Worm (Caenorhabditis elegans) whole organism, L3 larva: Measurements from ENCODE around the gene ram-2.

Experiments used
- R02D3.7 ChIP-seq: fragments of 150-350 bp; optimal IDR thresholded peaks from 2 replicates; lab custom pipeline; 2014; ENCODE audit warnings: missing biosample characterization, missing genetic modification characterization
- ZK546.5 ChIP-seq: sonication (generic microtip); optimal IDR thresholded peaks from 2 replicates; lab custom pipeline; 2017; ENCODE audit warnings: missing biosample characterization, missing genetic modification characterization
- aly-2 ChIP-seq: fragments of 150-350 bp; optimal IDR thresholded peaks from 2 replicates; lab custom pipeline; 2014; ENCODE audit warnings: missing biosample characterization, missing genetic modification characterization
- ama-1 ChIP-seq: fragments of 150-350 bp; optimal IDR thresholded peaks from 2 replicates; lab custom pipeline; 2018
- ceh-16 ChIP-seq: sonication (generic microtip); optimal IDR thresholded peaks from 2 replicates; lab custom pipeline; 2017; ENCODE audit warnings: missing biosample characterization, missing genetic modification characterization
- ceh-28 ChIP-seq: fragments of 150-350 bp; optimal IDR thresholded peaks from 2 replicates; lab custom pipeline; 2014; ENCODE audit warnings: missing biosample characterization, missing genetic modification reagents, missing genetic modification characterization
- ceh-82 ChIP-seq: fragments of 150-350 bp; optimal IDR thresholded peaks from 2 replicates; lab custom pipeline; 2014; ENCODE audit warnings: missing biosample characterization, missing genetic modification characterization
- ceh-9 ChIP-seq: sonication (generic microtip); optimal IDR thresholded peaks from 2 replicates; lab custom pipeline; 2018; ENCODE audit warnings: missing biosample characterization, missing genetic modification characterization
- daf-12 ChIP-seq: fragments of 150-350 bp; optimal IDR thresholded peaks from 2 replicates; lab custom pipeline; 2014; ENCODE audit warnings: missing biosample characterization, missing genetic modification reagents, missing genetic modification characterization
- egl-27 ChIP-seq: sonication (generic microtip); optimal IDR thresholded peaks from 4 replicates; lab custom pipeline; 2017; ENCODE audit warnings: missing biosample characterization, missing genetic modification reagents, missing genetic modification characterization
- egl-5 ChIP-seq: fragments of 150-350 bp; optimal IDR thresholded peaks from 2 replicates; lab custom pipeline; 2017; ENCODE audit warnings: missing biosample characterization, missing genetic modification reagents, missing genetic modification characterization, inconsistent platforms
- elt-1 ChIP-seq: fragments of 150-350 bp; optimal IDR thresholded peaks from 2 replicates; lab custom pipeline; 2014; ENCODE audit warnings: missing biosample characterization, missing genetic modification characterization
- elt-2 ChIP-seq: sonication (generic microtip); optimal IDR thresholded peaks from 2 replicates; lab custom pipeline; 2016; ENCODE audit warnings: missing genetic modification reagents, mild to moderate bottlenecking, missing genetic modification characterization, missing compliant biosample characterization
- elt-3 ChIP-seq, 3 experiments: fragments of 150-350 bp in 1 of 3; sonication (generic microtip) in 2 of 3; optimal IDR thresholded peaks; 2 replicates in 2 of 3; 4 replicates in 1 of 3; lab custom pipeline; 2014 to 2017; ENCODE audit warnings: missing biosample characterization in 3 of 3, missing genetic modification characterization in 3 of 3
- eor-1 ChIP-seq, 2 experiments: fragments of 150-350 bp; optimal IDR thresholded peaks; 2 replicates each; lab custom pipeline; 2014 to 2018; ENCODE audit warnings: missing biosample characterization in 2 of 2, missing genetic modification characterization in 2 of 2
- fkh-10 ChIP-seq: sonication (generic microtip); optimal IDR thresholded peaks from 2 replicates; lab custom pipeline; 2017; ENCODE audit warnings: missing biosample characterization, missing genetic modification reagents, missing genetic modification characterization
- fkh-2 ChIP-seq: fragments of 150-350 bp; optimal IDR thresholded peaks from 2 replicates; lab custom pipeline; 2014; ENCODE audit warnings: missing biosample characterization, missing genetic modification reagents, missing genetic modification characterization
- fos-1 ChIP-seq: fragments of 150-350 bp; optimal IDR thresholded peaks from 2 replicates; lab custom pipeline; 2014; ENCODE audit warnings: missing biosample characterization, missing genetic modification characterization
- hmg-11 ChIP-seq: sonication (generic microtip); optimal IDR thresholded peaks from 2 replicates; lab custom pipeline; 2016; ENCODE audit warnings: missing genetic modification characterization, missing compliant biosample characterization
- jun-1 ChIP-seq: fragments of 150-350 bp; optimal IDR thresholded peaks from 2 replicates; lab custom pipeline; 2014; ENCODE audit warnings: missing biosample characterization, missing genetic modification reagents, missing genetic modification characterization
- lin-15B ChIP-seq: fragments of 150-350 bp; optimal IDR thresholded peaks from 2 replicates; lab custom pipeline; 2014; ENCODE audit warnings: missing biosample characterization, missing genetic modification characterization
- lin-39 ChIP-seq: fragments of 150-350 bp; optimal IDR thresholded peaks from 2 replicates; lab custom pipeline; 2018; ENCODE audit warnings: missing biosample characterization, missing genetic modification reagents, missing genetic modification characterization
- mml-1 ChIP-seq: fragments of 150-350 bp; sonication (generic microtip); optimal IDR thresholded peaks from 3 replicates; lab custom pipeline; 2014; ENCODE audit warnings: missing biosample characterization, missing genetic modification characterization
- nfya-1 ChIP-seq: sonication (generic microtip); optimal IDR thresholded peaks from 2 replicates; lab custom pipeline; 2017; ENCODE audit warnings: missing genetic modification characterization, mild to moderate bottlenecking, missing compliant biosample characterization, antibody characterized with exemption, moderate library complexity; ENCODE audit not compliant: insufficient read depth
- nhr-11 ChIP-seq: fragments of 150-350 bp; optimal IDR thresholded peaks from 2 replicates; lab custom pipeline; 2014; ENCODE audit warnings: missing biosample characterization, missing genetic modification characterization
- nhr-23 ChIP-seq: fragments of 150-350 bp; optimal IDR thresholded peaks from 2 replicates; lab custom pipeline; 2014; ENCODE audit warnings: missing biosample characterization, missing genetic modification reagents, missing genetic modification characterization
- nhr-25 ChIP-seq: sonication (generic microtip); optimal IDR thresholded peaks from 2 replicates; lab custom pipeline; 2017; ENCODE audit warnings: missing biosample characterization, missing genetic modification characterization
- nhr-43 ChIP-seq: sonication (generic microtip); optimal IDR thresholded peaks from 2 replicates; lab custom pipeline; 2016; ENCODE audit warnings: mild to moderate bottlenecking, missing genetic modification characterization, missing compliant biosample characterization; ENCODE audit not compliant: poor library complexity, severe bottlenecking
- nhr-76 ChIP-seq: fragments of 150-350 bp; sonication (generic microtip); optimal IDR thresholded peaks from 5 replicates; lab custom pipeline; 2014; ENCODE audit warnings: missing biosample characterization, missing genetic modification characterization
- nhr-77 ChIP-seq: fragments of 150-350 bp; optimal IDR thresholded peaks from 2 replicates; lab custom pipeline; 2014; ENCODE audit warnings: missing biosample characterization, missing genetic modification characterization
- pha-4 ChIP-seq: fragments of 150-350 bp; optimal IDR thresholded peaks from 2 replicates; lab custom pipeline; 2014; ENCODE audit warnings: missing biosample characterization, missing genetic modification reagents, missing genetic modification characterization
- pqm-1 ChIP-seq: fragments of 150-350 bp; optimal IDR thresholded peaks from 2 replicates; lab custom pipeline; 2017; ENCODE audit warnings: missing biosample characterization, missing genetic modification characterization, inconsistent platforms
- sea-2 ChIP-seq: fragments of 150-350 bp; sonication (generic microtip); optimal IDR thresholded peaks from 4 replicates; lab custom pipeline; 2014; ENCODE audit warnings: missing biosample characterization, missing genetic modification reagents, missing genetic modification characterization
- skn-1 ChIP-seq: fragments of 150-350 bp; optimal IDR thresholded peaks from 2 replicates; lab custom pipeline; 2014; ENCODE audit warnings: missing biosample characterization, missing genetic modification characterization
- snpc-4 ChIP-seq: fragments of 150-350 bp; optimal IDR thresholded peaks from 2 replicates; lab custom pipeline; 2014; ENCODE audit warnings: missing biosample characterization, missing genetic modification characterization
- unc-62 ChIP-seq: fragments of 150-350 bp; sonication (generic microtip); optimal IDR thresholded peaks from 4 replicates; lab custom pipeline; 2014; ENCODE audit warnings: missing biosample characterization, missing genetic modification reagents, missing genetic modification characterization
- zag-1 ChIP-seq: fragments of 150-350 bp; optimal IDR thresholded peaks from 2 replicates; lab custom pipeline; 2014; ENCODE audit warnings: missing biosample characterization, missing genetic modification characterization
- ztf-11 ChIP-seq: fragments of 150-350 bp; optimal IDR thresholded peaks from 2 replicates; lab custom pipeline; 2014; ENCODE audit warnings: missing biosample characterization, missing genetic modification characterization
- ztf-4 ChIP-seq: fragments of 150-350 bp; optimal IDR thresholded peaks from 2 replicates; lab custom pipeline; 2014; ENCODE audit warnings: missing biosample characterization, missing genetic modification characterization

Gene ram-2

ce11 chrII:11022023-11022422, 5.3 kb upstream of the ram-2 start, which contains the start of gene let-858:
Gene let-858, plus strand, starts transcription at chrII:11022370.
- TF ChIP-seq elt-2 (tag; lab: Kevin White, UChicago) (no peak), ztf-11 (tag; lab: Kevin White, UChicago) (no peak), nhr-43 (tag; lab: Kevin White, UChicago) (peak; percentile 24), lin-15B (tag; lab: Kevin White, UChicago) (peak; percentile 54), R02D3.7 (tag; lab: Kevin White, UChicago) (no peak), fkh-2 (tag; lab: Kevin White, UChicago) (no peak), ceh-16 (tag; lab: Kevin White, UChicago) (no peak), sea-2 (GFP tag; lab: Kevin White, UChicago) (no peak), fos-1 (tag; lab: Kevin White, UChicago) (no peak), fkh-10 (GFP tag; lab: Kevin White, UChicago) (no peak), nhr-11 (tag; lab: Kevin White, UChicago) (no peak), nhr-25 (tag; lab: Kevin White, UChicago) (peak; percentile 33), jun-1 (tag; lab: Kevin White, UChicago) (no peak), lin-39 (tag; lab: Kevin White, UChicago) (peak; percentile 45), zag-1 (tag; lab: Kevin White, UChicago) (no peak), mml-1 (no peak), snpc-4 (tag; lab: Kevin White, UChicago) (peak; percentile 26), ZK546.5 (no peak), ama-1 (lab: Kevin White, UChicago) (no peak), ceh-82 (tag; lab: Kevin White, UChicago) (no peak), skn-1 (tag; lab: Kevin White, UChicago) (no peak), ztf-4 (tag; lab: Kevin White, UChicago) (no peak), daf-12 (tag; lab: Kevin White, UChicago) (no peak), eor-1 (tag; optimal IDR thresholded peaks at IDR 0.05; lab: Kevin White, UChicago) (no peak), nhr-77 (no peak), ceh-28 (no peak), nfya-1 (tag; lab: Kevin White, UChicago) (peak; percentile 67), elt-3 (tag; optimal IDR thresholded peaks at IDR 0.05; lab: Kevin White, UChicago) (no peak), unc-62 (GFP tag; lab: Kevin White, UChicago) (no peak), ceh-9 (no peak), nhr-23 (tag; lab: Kevin White, UChicago) (peak; percentile 70), egl-5 (peak; percentile 22), hmg-11 (tag; lab: Kevin White, UChicago) (peak; percentile 42)

DNA sequence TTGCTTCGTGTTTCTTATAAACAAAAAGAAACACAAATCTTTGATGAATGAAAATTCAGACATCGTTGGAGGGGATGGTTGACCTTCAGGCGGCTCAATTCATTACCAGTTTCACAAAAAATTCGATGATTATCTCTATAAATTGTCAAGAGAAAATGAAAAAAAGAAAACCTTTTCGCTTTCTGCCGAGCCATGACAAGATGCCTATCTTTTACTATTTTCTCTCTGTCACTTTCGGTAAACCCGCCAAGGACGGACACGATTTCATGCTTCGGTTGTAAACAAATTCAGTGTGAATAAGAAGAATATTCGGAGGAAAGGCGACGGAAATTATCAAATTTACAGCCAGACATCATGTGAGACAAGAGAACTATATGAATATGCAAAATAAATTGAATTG, 4.0 kb upstream of the ram-2 start:
- no peak for TF ChIP-seq hmg-11 (tag; lab: Kevin White, UChicago)
- no peak for TF ChIP-seq eor-1 (tag; optimal IDR thresholded peaks at IDR 0.05; lab: Kevin White, UChicago)
- no peak for TF ChIP-seq aly-2 (tag; lab: Kevin White, UChicago)
- peak; percentile 59 for TF ChIP-seq nhr-25 (tag; lab: Kevin White, UChicago)
- no peak for TF ChIP-seq nhr-43 (tag; lab: Kevin White, UChicago)
- peak; percentile 76 for TF ChIP-seq elt-1 (tag; lab: Kevin White, UChicago)
- TF ChIP-seq ZK546.5: no peak
- no peak for TF ChIP-seq daf-12 (tag; lab: Kevin White, UChicago)
- TF ChIP-seq mml-1: no peak
- TF ChIP-seq egl-27 (tag; lab: Kevin White, UChicago): no peak
- no peak for TF ChIP-seq ama-1 (lab: Kevin White, UChicago)
- TF ChIP-seq nfya-1 (tag; lab: Kevin White, UChicago): no peak
- no peak for TF ChIP-seq snpc-4 (tag; lab: Kevin White, UChicago)
- no peak for TF ChIP-seq ceh-82 (tag; lab: Kevin White, UChicago)
- no peak for TF ChIP-seq nhr-11 (tag; lab: Kevin White, UChicago)

ce11 chrII:11016884-11017283, 203 bp upstream of the ram-2 start:
- TF ChIP-seq lin-15B (tag; lab: Kevin White, UChicago) (no peak), pqm-1 (tag; lab: Kevin White, UChicago) (no peak), pha-4 (no peak), ceh-16 (tag; lab: Kevin White, UChicago) (no peak), eor-1 (tag; optimal IDR thresholded peaks at IDR 0.05; lab: Kevin White, UChicago) (no peak), elt-3 (tag; optimal IDR thresholded peaks at IDR 0.05; lab: Kevin White, UChicago) (no peak), elt-1 (tag; lab: Kevin White, UChicago) (peak; percentile 85), nhr-76 (tag; lab: Kevin White, UChicago) (no peak), nhr-25 (tag; lab: Kevin White, UChicago) (peak; percentile 51), elt-2 (tag; lab: Kevin White, UChicago) (no peak)
- TF ChIP-seq, all 47 proteins: peak for 2
